Worm (Caenorhabditis elegans) whole organism, L4 larva: Measurements from ENCODE around the gene F10E7.9.

ENCODE experiments used
- D1046.2 ChIP-seq: fragments of 200-800 bp; sonication (Bioruptor generic); IDR thresholded peaks from 2 replicates; pipeline ENCODE4 v1.3.6; 2022; ENCODE audit warnings: missing genetic modification characterization, missing compliant biosample characterization
- F26F4.8 ChIP-seq: fragments of 200-800 bp; sonication (Bioruptor generic); conservative IDR thresholded peaks from 2 replicates; pipeline ENCODE4 v1.3.6; 2022; ENCODE audit warnings: missing genetic modification characterization, missing compliant biosample characterization
- F37D6.2 ChIP-seq: sonication (generic microtip); optimal IDR thresholded peaks from 2 replicates; lab custom pipeline; 2016; ENCODE audit warnings: mild to moderate bottlenecking, missing genetic modification characterization, missing compliant biosample characterization
- F49E8.2 ChIP-seq: sonication (generic microtip); optimal IDR thresholded peaks from 2 replicates; lab custom pipeline; 2016; ENCODE audit warnings: missing compliant biosample characterization, mild to moderate bottlenecking, missing genetic modification characterization, borderline replicate concordance
- R02D3.7 ChIP-seq: fragments of 150-350 bp; sonication (generic microtip); optimal IDR thresholded peaks from 3 replicates; lab custom pipeline; 2014; ENCODE audit warnings: missing biosample characterization, missing genetic modification characterization
- Y105C5A.15 ChIP-seq: fragments of 200-800 bp; sonication (Bioruptor generic); IDR thresholded peaks from 2 replicates; pipeline ENCODE4 v1.3.6; 2022; ENCODE audit warnings: missing genetic modification characterization, missing compliant biosample characterization
- Y5F2A.4 ChIP-seq: fragments of 200-800 bp; sonication (Bioruptor generic); optimal IDR thresholded peaks from 2 replicates; lab custom pipeline; 2018; ENCODE audit warnings: mild to moderate bottlenecking, missing genetic modification characterization, missing compliant biosample characterization
- ZK337.2 ChIP-seq: fragments of 200-800 bp; sonication (Bioruptor generic); IDR thresholded peaks from 2 replicates; pipeline ENCODE4 v1.3.6; 2022; ENCODE audit warnings: missing genetic modification reagents, missing genetic modification characterization, missing compliant biosample characterization
- ZK546.5 ChIP-seq, 2 experiments: sonication (generic microtip); optimal IDR thresholded peaks; 2 replicates each; lab custom pipeline; 2017; ENCODE audit warnings: missing biosample characterization in 2 of 2, missing genetic modification characterization in 2 of 2
- aha-1 ChIP-seq: fragments of 150-350 bp; peaks from one replicate; lab custom pipeline; 2014; ENCODE audit warnings: missing biosample characterization, missing genetic modification characterization
- aly-2 ChIP-seq: sonication (generic microtip); optimal IDR thresholded peaks from 2 replicates; lab custom pipeline; 2018; ENCODE audit warnings: missing biosample characterization, missing genetic modification characterization
- arid-1 ChIP-seq: fragments of 200-800 bp; sonication (Bioruptor generic); conservative IDR thresholded peaks from 2 replicates; pipeline ENCODE4 v1.3.6; 2022; ENCODE audit warnings: missing genetic modification reagents, missing genetic modification characterization, missing compliant biosample characterization
- ceh-20 ChIP-seq: fragments of 200-800 bp; sonication (Bioruptor generic); IDR thresholded peaks from 2 replicates; pipeline ENCODE4 v1.3.6; 2022; ENCODE audit warnings: missing genetic modification reagents, missing genetic modification characterization, missing compliant biosample characterization
- ceh-28 ChIP-seq: fragments of 150-350 bp; optimal IDR thresholded peaks from 2 replicates; lab custom pipeline; 2014; ENCODE audit warnings: missing biosample characterization, missing genetic modification reagents, missing genetic modification characterization
- ceh-62 ChIP-seq: sonication (generic microtip); optimal IDR thresholded peaks from 2 replicates; lab custom pipeline; 2017; ENCODE audit warnings: missing biosample characterization, missing genetic modification characterization
- ceh-82 ChIP-seq: sonication (generic microtip); optimal IDR thresholded peaks from 2 replicates; lab custom pipeline; 2017; ENCODE audit warnings: missing biosample characterization, missing genetic modification characterization
- daf-8 ChIP-seq: fragments of 200-800 bp; sonication (Bioruptor generic); IDR thresholded peaks from 2 replicates; pipeline ENCODE4 v1.3.6; 2022; ENCODE audit warnings: missing genetic modification characterization, missing compliant biosample characterization
- dmd-6 ChIP-seq: fragments of 200-800 bp; sonication (Bioruptor generic); IDR thresholded peaks from 2 replicates; pipeline ENCODE4 v1.3.6; 2022; ENCODE audit warnings: missing genetic modification reagents, missing genetic modification characterization, missing compliant biosample characterization
- egl-43 ChIP-seq: fragments of 200-800 bp; sonication (Bioruptor generic); IDR thresholded peaks from 2 replicates; pipeline ENCODE4 v1.3.6; 2022; ENCODE audit warnings: missing genetic modification reagents, missing genetic modification characterization, missing compliant biosample characterization
- fos-1 ChIP-seq: fragments of 150-350 bp; optimal IDR thresholded peaks from 2 replicates; lab custom pipeline; 2014; ENCODE audit warnings: missing biosample characterization, missing genetic modification characterization
- gei-8 ChIP-seq: fragments of 200-800 bp; sonication (Bioruptor generic); optimal IDR thresholded peaks from 2 replicates; lab custom pipeline; 2018; ENCODE audit warnings: mild to moderate bottlenecking, missing genetic modification characterization, missing compliant biosample characterization
- hlh-11 ChIP-seq: fragments of 200-800 bp; sonication (Bioruptor generic); optimal IDR thresholded peaks from 2 replicates; lab custom pipeline; 2018; ENCODE audit warnings: mild to moderate bottlenecking, missing genetic modification characterization, missing compliant biosample characterization
- hlh-30 ChIP-seq: sonication (generic microtip); optimal IDR thresholded peaks from 2 replicates; lab custom pipeline; 2017; ENCODE audit warnings: antibody characterized with exemption, mild to moderate bottlenecking, missing genetic modification characterization, missing compliant biosample characterization; ENCODE audit not compliant: insufficient read depth
- lim-7 ChIP-seq: fragments of 200-800 bp; sonication (Bioruptor generic); IDR thresholded peaks from 2 replicates; pipeline ENCODE4 v1.3.6; 2022; ENCODE audit warnings: missing genetic modification characterization, missing compliant biosample characterization
- lin-15B ChIP-seq: fragments of 150-350 bp; sonication (generic microtip); optimal IDR thresholded peaks from 3 replicates; lab custom pipeline; 2014; ENCODE audit warnings: missing biosample characterization, missing genetic modification characterization
- lin-29 ChIP-seq: fragments of 200-800 bp; sonication (Bioruptor generic); IDR thresholded peaks from 2 replicates; pipeline ENCODE4 v1.3.6; 2022; ENCODE audit warnings: missing genetic modification reagents, missing genetic modification characterization, missing compliant biosample characterization
- lsy-2 ChIP-seq, 2 experiments: fragments of 150-350 bp in 1 of 2; sonication (generic microtip) in 1 of 2; optimal IDR thresholded peaks; 2 replicates each; lab custom pipeline; 2014 to 2017; ENCODE audit warnings: missing biosample characterization in 2 of 2, missing genetic modification characterization in 2 of 2
- mdl-1 ChIP-seq, 2 experiments: fragments of 150-350 bp in 1 of 2; sonication (generic microtip) in 1 of 2; optimal IDR thresholded peaks; 2 replicates each; lab custom pipeline; 2014 to 2017; ENCODE audit warnings: missing biosample characterization in 2 of 2, missing genetic modification characterization in 2 of 2
- mxl-2 ChIP-seq: fragments of 200-800 bp; sonication (Bioruptor generic); conservative IDR thresholded peaks from 2 replicates; pipeline ENCODE4 v1.3.6; 2022; ENCODE audit warnings: missing genetic modification reagents, missing genetic modification characterization, missing compliant biosample characterization
- nhr-102 ChIP-seq: sonication (generic microtip); optimal IDR thresholded peaks from 2 replicates; lab custom pipeline; 2016; ENCODE audit warnings: mild to moderate bottlenecking, missing genetic modification characterization, moderate library complexity, missing compliant biosample characterization
- nhr-237 ChIP-seq: sonication (generic microtip); optimal IDR thresholded peaks from 2 replicates; lab custom pipeline; 2017; ENCODE audit warnings: missing biosample characterization, missing genetic modification characterization
- nhr-28 ChIP-seq: fragments of 150-350 bp; optimal IDR thresholded peaks from 2 replicates; lab custom pipeline; 2014; ENCODE audit warnings: missing biosample characterization, missing genetic modification characterization
- nhr-6 ChIP-seq: fragments of 150-350 bp; optimal IDR thresholded peaks from 2 replicates; lab custom pipeline; 2014; ENCODE audit warnings: missing biosample characterization, missing genetic modification characterization
- nhr-76 ChIP-seq: fragments of 150-350 bp; optimal IDR thresholded peaks from 2 replicates; lab custom pipeline; 2014; ENCODE audit warnings: missing biosample characterization, missing genetic modification characterization
- nhr-77 ChIP-seq: fragments of 150-350 bp; optimal IDR thresholded peaks from 2 replicates; lab custom pipeline; 2014; ENCODE audit warnings: missing biosample characterization, missing genetic modification characterization
- sdz-12 ChIP-seq: fragments of 200-800 bp; sonication (Bioruptor generic); optimal IDR thresholded peaks from 2 replicates; lab custom pipeline; 2018; ENCODE audit warnings: mild to moderate bottlenecking, missing genetic modification characterization, missing compliant biosample characterization
- tag-97 ChIP-seq: fragments of 200-800 bp; sonication (Bioruptor generic); IDR thresholded peaks from 2 replicates; pipeline ENCODE4 v1.3.6; 2022; ENCODE audit warnings: missing genetic modification characterization, missing compliant biosample characterization
- unc-130 ChIP-seq: sonication (generic microtip); optimal IDR thresholded peaks from 2 replicates; lab custom pipeline; 2016; ENCODE audit warnings: missing genetic modification reagents, missing genetic modification characterization, missing compliant biosample characterization
- zfp-3 ChIP-seq: fragments of 200-800 bp; sonication (Bioruptor generic); conservative IDR thresholded peaks from 2 replicates; pipeline ENCODE4 v1.3.6; 2022; ENCODE audit warnings: missing genetic modification reagents, missing genetic modification characterization, missing compliant biosample characterization
- zip-11 ChIP-seq: fragments of 200-800 bp; sonication (Bioruptor generic); IDR thresholded peaks from 2 replicates; pipeline ENCODE4 v1.3.6; 2022; ENCODE audit warnings: missing genetic modification characterization, missing compliant biosample characterization
- zip-2 ChIP-seq: fragments of 150-350 bp; optimal IDR thresholded peaks from 2 replicates; lab custom pipeline; 2014; ENCODE audit warnings: missing biosample characterization, missing genetic modification characterization
- ztf-11 ChIP-seq: fragments of 150-350 bp; optimal IDR thresholded peaks from 2 replicates; lab custom pipeline; 2014; ENCODE audit warnings: missing biosample characterization, missing genetic modification characterization

F10E7.9 gene

ce11 chrII:7151969-7152631 lies 42.2 kb upstream of the F10E7.9 start, which contains the start of gene fust-1 (continued):
- TF ChIP-seq mxl-2, result peak; percentile 85; the same call in 1 of the 2 replicates
- peak; percentile 21 for TF ChIP-seq Y5F2A.4 (GFP tag; lab: Kevin White, UChicago)
- peak; percentile 90 for TF ChIP-seq F49E8.2 (tag; lab: Kevin White, UChicago)
- peak; percentile 87 for TF ChIP-seq nhr-28 (tag; lab: Kevin White, UChicago)
- TF ChIP-seq egl-43 (GFP tag; lab: Robert Waterston, UW), result peak; percentile 88
- TF ChIP-seq R02D3.7 (tag; lab: Kevin White, UChicago), result no peak
- TF ChIP-seq ztf-11 (tag; lab: Kevin White, UChicago), result no peak
- TF ChIP-seq lim-7 (GFP tag; lab: Robert Waterston, UW), result no peak
- no peak for TF ChIP-seq ceh-62 (tag; lab: Kevin White, UChicago)
- TF ChIP-seq aly-2 (tag; lab: Kevin White, UChicago), result no peak
- no peak for TF ChIP-seq ceh-82
- TF ChIP-seq nhr-102 (tag; lab: Kevin White, UChicago), result peak; percentile 94
- no peak for TF ChIP-seq zip-11
- TF ChIP-seq tag-97 (GFP tag; lab: Robert Waterston, UW), result no peak
- peak; percentile 76 for TF ChIP-seq zip-2
- peak in 1 of 2 experiments; percentile 68 for TF ChIP-seq mdl-1 (tag; optimal IDR thresholded peaks at IDR 0.05; lab: Kevin White, UChicago)
- peak; percentile 44 for TF ChIP-seq unc-130 (GFP tag; lab: Kevin White, UChicago)
- no peak for TF ChIP-seq Y105C5A.15 (GFP tag; lab: Robert Waterston, UW)
- TF ChIP-seq ZK337.2, result no peak; the same call in 1 of the 2 replicates
- TF ChIP-seq ceh-20, result peak; percentile 94
- peak; percentile 74; the same call in 1 of the 2 replicates for TF ChIP-seq D1046.2 (GFP tag; lab: Robert Waterston, UW)
- TF ChIP-seq lin-15B (tag; lab: Kevin White, UChicago), result peak; percentile 63
- peak; percentile 95 for TF ChIP-seq hlh-11 (tag; lab: Kevin White, UChicago)
- peak; percentile 96 for TF ChIP-seq arid-1
- peak; percentile 83 for TF ChIP-seq hlh-30 (tag; lab: Kevin White, UChicago)
- TF ChIP-seq ceh-28 (tag; lab: Kevin White, UChicago), result no peak
- no peak for TF ChIP-seq fos-1 (tag; lab: Kevin White, UChicago)
- peak; percentile 80 to 97 for TF ChIP-seq lsy-2 (tag; optimal IDR thresholded peaks at IDR 0.05; lab: Kevin White, UChicago)
- TF ChIP-seq sdz-12 (GFP tag; lab: Kevin White, UChicago), result no peak
- TF ChIP-seq dmd-6 (GFP tag; lab: Robert Waterston, UW), result peak; percentile 95
- TF ChIP-seq daf-8 (GFP tag; lab: Robert Waterston, UW), result no peak
- TF ChIP-seq zfp-3, result peak; percentile 85
- TF ChIP-seq F26F4.8 (GFP tag; lab: Robert Waterston, UW), result no peak
- peak in 1 of 2 experiments; percentile 64 for TF ChIP-seq ZK546.5 (tag; optimal IDR thresholded peaks at IDR 0.05; lab: Kevin White, UChicago)
- peak; percentile 86 for TF ChIP-seq F37D6.2
- TF ChIP-seq nhr-76 (tag; lab: Kevin White, UChicago), result peak; percentile 71

ce11 chrII:7148099-7148498 lies 38.2 kb upstream of the F10E7.9 start, which contains the start of gene T07F8.1:
T07F8.1 (plus strand) TSS chrII:7148399.
- TF ChIP-seq ZK546.5 (tag; optimal IDR thresholded peaks at IDR 0.05; lab: Kevin White, UChicago) (no peak), nhr-6 (no peak), ztf-11 (tag; lab: Kevin White, UChicago) (no peak), aha-1 (tag; lab: Kevin White, UChicago) (no peak), nhr-77 (tag; lab: Kevin White, UChicago) (no peak), lin-29 (GFP tag; lab: Robert Waterston, UW) (no peak), gei-8 (GFP tag; lab: Kevin White, UChicago) (no peak), nhr-237 (tag; lab: Kevin White, UChicago) (no peak)
